Worm (Caenorhabditis elegans): ENCODE data around the gene lin-56.
"Not testable (repeated sequence)": the region's sequence is repeated elsewhere in the genome, so short reads cannot be mapped to it uniquely, and the experiment has no call there.

lin-56 gene

ce11 chrII:10480043-10480442 lies 30.2 kb downstream of the lin-56 start:
- no peak for TF ChIP-seq him-1 (tag; optimal IDR thresholded peaks at IDR 0.05)
- TF ChIP-seq W03F9.2 (tag; optimal IDR thresholded peaks at IDR 0.05), result no peak
- no peak for TF ChIP-seq dao-5 (tag; optimal IDR thresholded peaks at IDR 0.05)

ce11 chrII:10481824-10482556 lies 32.2 kb downstream of the lin-56 start, which contains the start of the genes clec-60 and ZK666.11:
Gene clec-60 (minus strand): TSS chrII:10481874.
Gene ZK666.11 (plus strand): TSS chrII:10482522.
- no peak for TF ChIP-seq dao-5 (tag; optimal IDR thresholded peaks at IDR 0.05)
- TF ChIP-seq W03F9.2 (tag; optimal IDR thresholded peaks at IDR 0.05), result no peak
- no peak for TF ChIP-seq him-1 (tag; optimal IDR thresholded peaks at IDR 0.05)

DNA sequence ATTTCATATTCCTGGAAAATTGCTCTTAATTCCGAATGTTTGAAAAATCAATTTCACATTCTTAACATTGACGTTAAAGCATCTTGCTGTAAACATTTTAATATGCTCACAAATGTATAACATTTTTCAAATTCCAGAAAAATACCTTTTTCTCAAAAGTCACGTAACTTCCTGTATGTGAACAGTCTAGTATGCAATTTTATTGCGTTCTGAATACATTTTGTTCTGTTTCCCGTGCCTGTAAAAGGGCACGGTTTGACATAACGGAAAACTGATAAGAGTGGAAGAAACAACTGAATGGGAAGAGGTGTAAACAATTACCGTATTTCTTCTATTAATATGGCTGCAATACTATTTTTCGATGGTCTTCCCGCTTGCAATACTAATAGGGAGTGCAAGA lies 33.1 kb downstream of the lin-56 start:
- TF ChIP-seq W03F9.2 (tag; optimal IDR thresholded peaks at IDR 0.05) (no peak), dao-5 (tag; optimal IDR thresholded peaks at IDR 0.05) (no peak), him-1 (tag; optimal IDR thresholded peaks at IDR 0.05) (no peak)

DNA sequence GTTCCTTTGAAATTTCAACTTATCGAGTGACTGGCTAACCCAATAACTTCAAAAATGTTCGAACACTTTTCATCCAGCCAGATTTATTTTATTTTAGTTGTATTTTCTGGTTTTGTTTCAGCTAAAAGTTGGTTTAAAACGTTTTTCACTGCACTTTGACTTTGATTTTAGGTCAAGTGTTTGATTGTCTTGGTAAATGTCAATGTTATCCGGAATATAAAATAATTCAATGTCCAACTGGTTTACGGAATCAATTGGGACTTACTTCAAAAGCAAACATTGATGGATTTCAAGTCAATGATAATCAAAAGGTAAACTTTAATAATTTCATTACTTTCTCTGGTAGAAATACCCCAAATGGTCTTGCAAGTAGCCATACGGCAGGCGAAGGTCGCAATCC lies 34.1 kb downstream of the lin-56 start:
- no peak for TF ChIP-seq dao-5 (tag; optimal IDR thresholded peaks at IDR 0.05)
- no peak for TF ChIP-seq W03F9.2 (tag; optimal IDR thresholded peaks at IDR 0.05)
- no peak for TF ChIP-seq him-1 (tag; optimal IDR thresholded peaks at IDR 0.05)

ce11 chrII:10485640-10486039 lies 35.8 kb downstream of the lin-56 start:
- TF ChIP-seq W03F9.2 (tag; optimal IDR thresholded peaks at IDR 0.05), result no peak
- TF ChIP-seq dao-5 (tag; optimal IDR thresholded peaks at IDR 0.05), result no peak
- TF ChIP-seq him-1 (tag; optimal IDR thresholded peaks at IDR 0.05), result no peak

- TF ChIP-seq him-1 (tag; optimal IDR thresholded peaks at IDR 0.05), result no peak
- TF ChIP-seq W03F9.2 (tag; optimal IDR thresholded peaks at IDR 0.05), result no peak
- no peak for TF ChIP-seq dao-5 (tag; optimal IDR thresholded peaks at IDR 0.05)
Observed at ce11 chrII:10486738-10487137, 36.9 kb downstream of the lin-56 start, which contains the start of gene ZK666.15. Gene ZK666.15 (plus strand): TSS chrII:10487038.

DNA sequence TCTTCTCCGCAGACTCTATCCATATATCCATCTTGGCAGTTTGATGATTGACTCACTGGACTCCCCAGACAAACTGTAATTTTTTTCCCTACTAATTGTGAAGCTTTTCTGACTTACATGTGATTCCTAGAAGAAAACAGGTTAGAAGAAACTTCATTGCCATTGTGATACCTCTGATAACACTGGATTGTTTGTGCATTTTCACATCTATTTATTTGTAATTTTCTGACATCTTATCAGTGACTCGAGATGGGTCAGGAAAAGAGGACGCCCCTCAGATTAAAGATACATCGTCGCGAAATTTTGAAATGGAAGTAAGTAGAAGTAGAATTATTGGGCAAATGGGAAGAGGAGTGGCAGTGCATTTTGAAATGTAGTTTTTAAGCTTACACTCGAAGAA lies 40.5 kb downstream of the lin-56 start, which contains the start of gene clec-61:
clec-61 (minus strand) TSS at position 209 of the 400 bp plus-strand sequence.
- TF ChIP-seq dao-5 (tag; optimal IDR thresholded peaks at IDR 0.05) (no peak), W03F9.2 (tag; optimal IDR thresholded peaks at IDR 0.05) (no peak)

ce11 chrII:10493034-10493433 lies 43.2 kb downstream of the lin-56 start, which contains the start of gene ZK666.8:
Gene ZK666.8 (minus strand): TSS chrII:10493134.
- not testable (repeated sequence) for TF ChIP-seq dao-5, him-1, W03F9.2 (tag; optimal IDR thresholded peaks at IDR 0.05)

DNA sequence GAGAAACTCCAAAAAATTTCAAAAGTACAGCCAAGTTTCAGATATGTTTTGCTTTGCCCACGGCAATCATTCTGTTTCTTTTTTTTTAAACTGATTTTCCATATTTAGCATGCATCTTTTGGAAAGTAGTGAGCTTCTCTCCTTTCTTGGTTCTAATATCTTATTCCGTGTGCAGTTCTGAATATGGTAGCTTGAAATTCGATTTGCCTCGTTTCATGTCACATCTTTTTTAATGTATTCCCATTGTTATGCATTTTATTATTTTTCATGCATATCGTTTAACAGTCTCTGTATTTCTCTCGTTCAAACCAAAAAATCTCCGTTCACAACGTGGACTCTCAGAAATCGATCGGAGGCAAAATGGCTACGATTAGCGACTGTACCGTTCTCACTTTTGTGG lies 44.7 kb downstream of the lin-56 start, which contains the start of gene ZK666.14:
ZK666.14 (plus strand) TSS at position 301 of the 400 bp plus-strand sequence.
- TF ChIP-seq W03F9.2 (tag; optimal IDR thresholded peaks at IDR 0.05) (no peak), him-1 (tag; optimal IDR thresholded peaks at IDR 0.05) (no peak), dao-5 (tag; optimal IDR thresholded peaks at IDR 0.05) (no peak)

ce11 chrII:10495912-10496311 lies 46.1 kb downstream of the lin-56 start, which contains the start of gene ZK666.12:
Gene ZK666.12 (plus strand): TSS chrII:10496212.
- TF ChIP-seq him-1 (tag; optimal IDR thresholded peaks at IDR 0.05) (no peak), dao-5 (tag; optimal IDR thresholded peaks at IDR 0.05) (no peak), W03F9.2 (tag; optimal IDR thresholded peaks at IDR 0.05) (no peak)

ce11 chrII:10500674-10501073 lies 50.9 kb downstream of the lin-56 start:
- no peak for TF ChIP-seq dao-5 (tag; optimal IDR thresholded peaks at IDR 0.05)
- TF ChIP-seq him-1 (tag; optimal IDR thresholded peaks at IDR 0.05), result no peak
- TF ChIP-seq W03F9.2 (tag; optimal IDR thresholded peaks at IDR 0.05), result no peak

DNA sequence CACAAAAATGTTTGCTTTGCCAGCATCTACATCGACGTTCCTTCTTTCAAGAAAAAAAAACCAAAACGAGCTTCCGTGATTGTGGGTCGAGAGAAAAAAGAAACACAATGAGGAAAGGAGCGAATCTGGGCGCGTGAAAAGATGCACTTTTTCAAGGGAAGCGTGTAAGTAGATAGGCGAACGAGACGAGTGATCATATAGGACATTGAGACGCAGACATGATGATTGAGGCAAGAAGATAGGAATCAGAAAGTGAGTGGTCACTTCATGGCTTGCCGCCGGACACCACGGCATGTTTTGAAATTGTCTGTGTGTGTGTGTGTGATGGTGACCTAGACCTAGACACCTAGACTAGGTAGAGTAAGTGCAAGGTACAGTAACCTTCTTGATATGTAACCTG lies 51.8 kb downstream of the lin-56 start:
- TF ChIP-seq dao-5 (tag; optimal IDR thresholded peaks at IDR 0.05) (no peak), him-1 (tag; optimal IDR thresholded peaks at IDR 0.05) (no peak), W03F9.2 (tag; optimal IDR thresholded peaks at IDR 0.05) (no peak)
